Fruit fly (Drosophila melanogaster): Measurements from ENCODE around the gene CG3808.

The CG3808 gene

DNA sequence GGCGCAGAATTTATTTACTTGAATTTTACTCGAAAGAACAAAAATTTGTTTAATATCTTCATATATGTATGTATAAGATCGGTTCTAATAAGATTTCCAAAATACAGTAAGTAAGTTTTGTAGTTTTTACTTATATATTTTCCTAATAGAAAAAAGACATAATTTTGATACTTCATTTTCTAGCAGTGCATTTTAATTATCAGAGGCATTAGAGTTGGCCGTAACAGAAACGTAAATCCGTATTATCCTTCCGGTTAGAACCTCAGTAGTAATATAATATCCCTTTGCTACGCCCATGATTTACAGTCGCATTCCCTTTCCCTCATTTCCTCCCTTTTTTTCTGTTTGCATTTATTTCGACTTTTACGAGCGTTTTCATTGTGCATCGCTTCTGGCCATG, 23.7 kb downstream of the CG3808 start:
- TF ChIP-seq Hr39 (GFP tag; optimal IDR thresholded peaks at IDR 0.05) = peak; percentile 37
- TF ChIP-seq CG11294 (GFP tag; IDR thresholded peaks at IDR 0.05) = no peak
- peak; percentile 5 for TF ChIP-seq CG10631 (GFP tag; optimal IDR thresholded peaks at IDR 0.05)
- TF ChIP-seq pdm3 (GFP tag; optimal IDR thresholded peaks at IDR 0.05) = peak; percentile 31
- no peak for TF ChIP-seq fkh (GFP tag; optimal IDR thresholded peaks at IDR 0.05)
- TF ChIP-seq CG10669 (GFP tag; optimal IDR thresholded peaks at IDR 0.05) = no peak
- no peak for TF ChIP-seq salr (GFP tag; optimal IDR thresholded peaks at IDR 0.05)
- no peak for TF ChIP-seq Gug (GFP tag; IDR thresholded peaks at IDR 0.05)
- peak; percentile 48 for TF ChIP-seq topi (GFP tag; optimal IDR thresholded peaks at IDR 0.05)
- TF ChIP-seq Eip78C (GFP tag) = peak; percentile 76
- no peak for TF ChIP-seq CG3032 (tag; optimal IDR thresholded peaks at IDR 0.05)
- TF ChIP-seq Met (GFP tag; optimal IDR thresholded peaks at IDR 0.05) = peak; percentile 48
- no peak for TF ChIP-seq OdsH (GFP tag; optimal IDR thresholded peaks at IDR 0.05)
- peak; percentile 22 for TF ChIP-seq acj6 (GFP tag; optimal IDR thresholded peaks at IDR 0.05)
- peak; percentile 76 for TF ChIP-seq svp (GFP tag)
- no peak for TF ChIP-seq dac (GFP tag; optimal IDR thresholded peaks at IDR 0.05)
- TF ChIP-seq Smox (GFP tag; optimal IDR thresholded peaks at IDR 0.05) = peak; percentile 50
- TF ChIP-seq Ets96B (tag; optimal IDR thresholded peaks at IDR 0.05) = no peak
- TF ChIP-seq CG6276 (GFP tag; optimal IDR thresholded peaks at IDR 0.05) = no peak
- peak; percentile 51 for TF ChIP-seq esn (GFP tag; optimal IDR thresholded peaks at IDR 0.05)
- TF ChIP-seq CG4318 (GFP tag; optimal IDR thresholded peaks at IDR 0.05) = no peak
- no peak for TF ChIP-seq CG11902 (GFP tag; optimal IDR thresholded peaks at IDR 0.05)
- TF ChIP-seq achi (GFP tag; optimal IDR thresholded peaks at IDR 0.05) = peak; percentile 25
- peak; percentile 31 for TF ChIP-seq Sox14 (GFP tag; optimal IDR thresholded peaks at IDR 0.05)
- no peak for TF ChIP-seq CG11762 (GFP tag; optimal IDR thresholded peaks at IDR 0.05; ENCODE audit: insufficient read depth)
- TF ChIP-seq lz (GFP tag; optimal IDR thresholded peaks at IDR 0.05) = peak; percentile 24
- peak; percentile 5 for TF ChIP-seq Sox102F (GFP tag; optimal IDR thresholded peaks at IDR 0.05)
- TF ChIP-seq CG6163 (GFP tag; IDR thresholded peaks at IDR 0.05) = no peak
- peak; percentile 1 for TF ChIP-seq CG8319 (GFP tag; optimal IDR thresholded peaks at IDR 0.05)
- peak; percentile 48 for TF ChIP-seq CG31627 (GFP tag; optimal IDR thresholded peaks at IDR 0.05)
- TF ChIP-seq CG6854 (GFP tag; optimal IDR thresholded peaks at IDR 0.05) = no peak
- TF ChIP-seq spab (GFP tag; optimal IDR thresholded peaks at IDR 0.05) = no peak
- TF ChIP-seq fd85E (GFP tag; optimal IDR thresholded peaks at IDR 0.05) = no peak
- TF ChIP-seq vri (GFP tag; optimal IDR thresholded peaks at IDR 0.05) = no peak
- TF ChIP-seq dsx (GFP tag; optimal IDR thresholded peaks at IDR 0.05; ENCODE audit: poor library complexity, severe bottlenecking) = no peak
- no peak for TF ChIP-seq fd59A (GFP tag; optimal IDR thresholded peaks at IDR 0.05)

DNA sequence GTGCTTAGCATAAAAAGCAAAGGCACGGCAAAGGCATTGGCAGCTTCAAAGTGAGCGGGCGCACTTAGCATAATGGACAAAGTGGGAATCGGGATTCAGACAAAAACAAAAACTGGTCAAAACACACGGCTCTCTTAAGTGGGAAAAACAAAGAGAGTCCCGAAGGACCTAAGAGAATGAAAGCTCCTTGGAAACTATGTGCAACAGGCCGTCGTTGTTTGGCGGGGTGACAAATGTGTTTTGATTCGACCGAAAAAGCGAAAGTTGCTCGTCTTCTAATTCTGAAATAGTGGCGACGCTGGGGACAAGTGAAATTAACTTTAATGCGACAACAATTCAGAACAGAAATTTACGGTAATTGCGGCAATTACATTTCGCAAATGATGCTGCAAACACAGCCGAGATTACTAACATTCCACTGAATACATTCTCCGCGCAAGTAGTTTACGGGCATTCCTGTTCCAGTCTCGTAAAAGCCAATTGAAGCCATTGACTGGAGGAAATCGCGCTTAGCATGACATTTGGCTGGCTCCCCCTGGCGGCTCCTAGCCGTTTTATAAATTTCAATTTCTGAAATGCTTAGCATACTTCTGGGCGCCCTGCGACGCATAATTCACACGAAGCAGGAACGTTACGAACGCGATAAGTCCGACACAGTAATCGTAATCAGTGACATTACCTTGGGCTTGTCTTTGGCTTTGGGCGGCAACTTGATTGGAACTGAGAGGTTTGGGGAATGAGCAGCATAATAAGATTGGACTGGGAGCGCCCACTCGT, 32.0 kb downstream of the CG3808 start:
- TF ChIP-seq dac (GFP tag; optimal IDR thresholded peaks at IDR 0.05) = no peak
- peak; percentile 38 for TF ChIP-seq CG31627 (GFP tag; optimal IDR thresholded peaks at IDR 0.05)
- no peak for TF ChIP-seq OdsH (GFP tag; optimal IDR thresholded peaks at IDR 0.05)
- no peak for TF ChIP-seq CG10631 (GFP tag; optimal IDR thresholded peaks at IDR 0.05)
- TF ChIP-seq spab (GFP tag; optimal IDR thresholded peaks at IDR 0.05) = no peak
- TF ChIP-seq Eip78C (GFP tag) = peak; percentile 62
- TF ChIP-seq Hr4 (GFP tag; optimal IDR thresholded peaks at IDR 0.05) = no peak
- TF ChIP-seq CG10669 (GFP tag; optimal IDR thresholded peaks at IDR 0.05) = no peak
- no peak for TF ChIP-seq CG15336 (GFP tag; IDR thresholded peaks at IDR 0.05)
- TF ChIP-seq CG6163 (GFP tag; IDR thresholded peaks at IDR 0.05) = 0 out of 3 replicates have a peak, but pooled peaks have one; percentile 25
- peak; percentile 10 for TF ChIP-seq CG3919 (GFP tag; optimal IDR thresholded peaks at IDR 0.05)
- TF ChIP-seq pdm3 (GFP tag; optimal IDR thresholded peaks at IDR 0.05) = peak; percentile 8
- TF ChIP-seq cyc (GFP tag; optimal IDR thresholded peaks at IDR 0.05) = no peak
